Worm (Caenorhabditis elegans): ENCODE results near the gene prp-18.
"Not testable (repeated sequence)": the region's sequence is repeated elsewhere in the genome, so short reads cannot be mapped to it uniquely, and the experiment has no call there.

prp-18 gene

ce11 chrIV:9840984-9841590, 43.1 kb downstream of the prp-18 start, which contains the start of the genes kin-24 and msp-56:
TSS of gene kin-24 (minus strand) at chrIV:9841084.
TSS of gene msp-56 (plus strand) at chrIV:9841540.
- TF ChIP-seq dmd-8 (GFP tag; IDR thresholded peaks at IDR 0.05) (0 out of 2 replicates have a peak, but pooled peaks have one; percentile 35), daf-19 (GFP tag; conservative IDR thresholded peaks at IDR 0.05) (no peak)

- TF ChIP-seq nhr-41, lim-7, saeg-2 (GFP tag; IDR thresholded peaks at IDR 0.05): not testable (repeated sequence)
Measured at ce11 chrIV:9837349-9837748, 46.8 kb downstream of the prp-18 start, which contains the start of gene msp-10. TSS of gene msp-10 (plus strand) at chrIV:9837649.

ce11 chrIV:9836317-9836716, 47.9 kb downstream of the prp-18 start, which contains the start of gene msp-81:
TSS of gene msp-81 (minus strand) at chrIV:9836417.
- TF ChIP-seq ceh-32 (tag; optimal IDR thresholded peaks at IDR 0.05; ENCODE audit: poor library complexity) (no peak), Y48G9A.11 (GFP tag; IDR thresholded peaks at IDR 0.05) (no peak), Y105C5A.15 (GFP tag; IDR thresholded peaks at IDR 0.05) (no peak), zfp-3 (GFP tag; conservative IDR thresholded peaks at IDR 0.05) (no peak), aha-1 (tag) (no peak), spr-1 (tag; optimal IDR thresholded peaks at IDR 0.05) (no peak), arid-1 (GFP tag; conservative IDR thresholded peaks at IDR 0.05) (no peak), madf-5 (GFP tag; IDR thresholded peaks at IDR 0.05) (no peak)

ce11 chrIV:9833337-9833736, 50.8 kb downstream of the prp-18 start:
- TF ChIP-seq aha-1 (tag) (peak; percentile 95), mxl-3 (GFP tag; optimal IDR thresholded peaks at IDR 0.05) (no peak)

ce11 chrIV:9832586-9832985, 51.6 kb downstream of the prp-18 start, which contains the start of gene kin-21:
TSS of gene kin-21 (plus strand) at chrIV:9832886.
- TF ChIP-seq unc-62 (GFP tag; optimal IDR thresholded peaks at IDR 0.05 in 1 of 2), result no peak
- no peak for TF ChIP-seq unc-62 (tag; optimal IDR thresholded peaks at IDR 0.05)
- TF ChIP-seq rbr-2 (tag; optimal IDR thresholded peaks at IDR 0.05), result no peak
- TF ChIP-seq zip-2 (tag; optimal IDR thresholded peaks at IDR 0.05), result no peak
- TF ChIP-seq snpc-1.2 (GFP tag; IDR thresholded peaks at IDR 0.05), result no peak
- TF ChIP-seq daf-16 (GFP tag; optimal IDR thresholded peaks at IDR 0.05), result no peak
- no peak for TF ChIP-seq daf-16 (tag; optimal IDR thresholded peaks at IDR 0.05)
- TF ChIP-seq lir-3 (tag; optimal IDR thresholded peaks at IDR 0.05), result no peak
- TF ChIP-seq ctbp-1 (GFP tag; IDR thresholded peaks at IDR 0.05), result no peak
